Fruit fly (Drosophila melanogaster) whole organism, embryonic: Measurements from ENCODE around the gene CNMa.

Experiments
- Atf-2 ChIP-seq: fragments of 200-800 bp; sonication (Bioruptor generic); optimal IDR thresholded peaks from 2 replicates; lab custom pipeline; 2016; ENCODE audit warnings: missing biosample characterization, missing genetic modification characterization
- Blimp-1 ChIP-seq: fragments of 200-800 bp; sonication (Bioruptor generic); optimal IDR thresholded peaks from 3 replicates; lab custom pipeline; 2018; ENCODE audit warnings: missing biosample characterization, missing genetic modification characterization, mild to moderate bottlenecking, moderate library complexity, missing genetic modification reagents
- BtbVII ChIP-seq: fragments of 200-800 bp; sonication (Bioruptor generic); optimal IDR thresholded peaks from 3 replicates; lab custom pipeline; 2017; ENCODE audit warnings: missing biosample characterization, mild to moderate bottlenecking, missing genetic modification characterization
- CG10267 ChIP-seq: fragments of 200-800 bp; sonication (Bioruptor generic); optimal IDR thresholded peaks from 2 replicates; lab custom pipeline; 2018; ENCODE audit warnings: missing biosample characterization, mild to moderate bottlenecking, missing genetic modification characterization, moderate library complexity
- CG10321 ChIP-seq: fragments of 200-800 bp; sonication (Bioruptor generic); IDR thresholded peaks from 2 replicates; pipeline ENCODE4 v1.3.6; 2022; ENCODE audit warnings: missing biosample characterization, missing genetic modification characterization
- CG11085 ChIP-seq: fragments of 200-800 bp; sonication (Bioruptor generic); IDR thresholded peaks from 2 replicates; pipeline ENCODE4 v1.3.6; 2022; ENCODE audit warnings: missing biosample characterization, missing genetic modification characterization
- CG11398 ChIP-seq: fragments of 200-800 bp; sonication (Bioruptor generic); optimal IDR thresholded peaks from 2 replicates; lab custom pipeline; 2016; ENCODE audit warnings: missing biosample characterization, missing genetic modification characterization
- CG12071 ChIP-seq: fragments of 200-800 bp; sonication (Bioruptor generic); optimal IDR thresholded peaks from 3 replicates; lab custom pipeline; 2018; ENCODE audit warnings: missing biosample characterization, mild to moderate bottlenecking, missing genetic modification characterization
- CG1233 ChIP-seq: fragments of 200-800 bp; sonication (Bioruptor generic); optimal IDR thresholded peaks from 4 replicates; lab custom pipeline; 2018; ENCODE audit warnings: missing biosample characterization, mild to moderate bottlenecking, missing genetic modification characterization
- CG12769 ChIP-seq: fragments of 200-800 bp; sonication (Bioruptor generic); optimal IDR thresholded peaks from 2 replicates; lab custom pipeline; 2019; ENCODE audit warnings: missing biosample characterization, mild to moderate bottlenecking, missing genetic modification characterization, moderate library complexity
- CG16813 ChIP-seq: fragments of 200-800 bp; sonication (Bioruptor generic); IDR thresholded peaks from 3 replicates; pipeline ENCODE4 v1.3.6; 2022; ENCODE audit warnings: missing biosample characterization, missing genetic modification characterization; ENCODE audit not compliant: partially characterized antibody
- CG18011 ChIP-seq: fragments of 200-800 bp; sonication (Bioruptor generic); optimal IDR thresholded peaks from 2 replicates; lab custom pipeline; 2017; ENCODE audit warnings: missing biosample characterization, missing genetic modification characterization, mild to moderate bottlenecking, moderate library complexity, missing genotype
- CG18262 ChIP-seq: fragments of 200-800 bp; optimal IDR thresholded peaks from 3 replicates; lab custom pipeline; 2019; ENCODE audit warnings: missing biosample characterization, mild to moderate bottlenecking, missing genetic modification characterization, moderate library complexity
- CG2116 ChIP-seq: fragments of 200-800 bp; sonication (Bioruptor generic); optimal IDR thresholded peaks from 3 replicates; lab custom pipeline; 2018; ENCODE audit warnings: missing biosample characterization, mild to moderate bottlenecking, missing genetic modification characterization
- CG2120 ChIP-seq: fragments of 200-800 bp; sonication (Bioruptor generic); optimal IDR thresholded peaks from 3 replicates; lab custom pipeline; 2016; ENCODE audit warnings: missing biosample characterization, missing genetic modification characterization
- CG4360 ChIP-seq: fragments of 200-800 bp; sonication (Bioruptor generic); IDR thresholded peaks from 2 replicates; pipeline ENCODE4 v1.3.6; 2022; ENCODE audit warnings: missing biosample characterization, missing genetic modification characterization
- CG43689 ChIP-seq: fragments of 200-800 bp; sonication (Bioruptor generic); IDR thresholded peaks from 2 replicates; pipeline ENCODE4 v1.3.6; 2022; ENCODE audit warnings: missing biosample characterization, missing genetic modification characterization
- CG5245 ChIP-seq: fragments of 200-800 bp; sonication (Bioruptor generic); optimal IDR thresholded peaks from 3 replicates; lab custom pipeline; 2016; ENCODE audit warnings: missing biosample characterization, missing genetic modification characterization
- CG6272 ChIP-seq: fragments of 200-800 bp; sonication (Bioruptor generic); IDR thresholded peaks from 2 replicates; pipeline ENCODE4 v1.3.6; 2022; ENCODE audit warnings: missing biosample characterization, missing genetic modification characterization
- CG6765 ChIP-seq: fragments of 200-800 bp; sonication (Bioruptor generic); optimal IDR thresholded peaks from 3 replicates; lab custom pipeline; 2017; ENCODE audit warnings: missing biosample characterization, mild to moderate bottlenecking, missing genetic modification characterization
- CG9727 ChIP-seq: fragments of 200-800 bp; sonication (Bioruptor generic); optimal IDR thresholded peaks from 3 replicates; lab custom pipeline; 2017; ENCODE audit warnings: missing biosample characterization, mild to moderate bottlenecking, missing genetic modification characterization
- CG9876 ChIP-seq: fragments of 200-800 bp; sonication (Bioruptor generic); optimal IDR thresholded peaks from 2 replicates; lab custom pipeline; 2016; ENCODE audit warnings: missing biosample characterization, missing genetic modification characterization
- CHES-1-like ChIP-seq: fragments of 200-800 bp; sonication (Bioruptor generic); optimal IDR thresholded peaks from 2 replicates; lab custom pipeline; 2016; ENCODE audit warnings: missing biosample characterization, missing genetic modification characterization
- Deaf1 ChIP-seq: fragments of 200-800 bp; optimal IDR thresholded peaks from 3 replicates; lab custom pipeline; 2019; ENCODE audit warnings: missing biosample characterization, mild to moderate bottlenecking, missing genetic modification characterization, moderate library complexity
- Dfd ChIP-seq, 2 experiments: fragments of >200 bp; optimal IDR thresholded peaks; 2 replicates each; lab custom pipeline; 2017; ENCODE audit warnings: missing biosample characterization in 2 of 2, missing genetic modification characterization in 2 of 2
- Doc2 ChIP-seq: fragments of 200-800 bp; sonication (Bioruptor generic); IDR thresholded peaks from 2 replicates; pipeline ENCODE4 v1.3.6; 2022; ENCODE audit warnings: missing biosample characterization, missing genetic modification characterization
- Eip74EF ChIP-seq, 2 experiments: fragments of 200-800 bp in 1 of 2; fragments of >200 bp in 1 of 2; sonication (Bioruptor generic) in 1 of 2; optimal IDR thresholded peaks; 2 replicates each; lab custom pipeline; 2017 to 2019; ENCODE audit warnings: missing biosample characterization in 2 of 2, missing genetic modification characterization in 2 of 2, mild to moderate bottlenecking in 1 of 2, moderate library complexity in 1 of 2
- Gsc ChIP-seq: fragments of 200-800 bp; sonication (Bioruptor generic); IDR thresholded peaks from 2 replicates; pipeline ENCODE4 v1.3.6; 2022; ENCODE audit warnings: missing biosample characterization, missing genetic modification characterization
- H2.0 ChIP-seq: fragments of 200-800 bp; sonication (Bioruptor generic); IDR thresholded peaks from 2 replicates; pipeline ENCODE4 v1.3.6; 2022; ENCODE audit warnings: missing biosample characterization, missing genetic modification characterization
- Nf-YB ChIP-seq: fragments of 200-800 bp; sonication (Bioruptor generic); optimal IDR thresholded peaks from 3 replicates; lab custom pipeline; 2019; ENCODE audit warnings: missing biosample characterization, mild to moderate bottlenecking, missing genetic modification characterization, moderate library complexity
- Ravus ChIP-seq: fragments of 200-800 bp; sonication (Bioruptor generic); IDR thresholded peaks from 2 replicates; pipeline ENCODE4 v1.3.6; 2022; ENCODE audit warnings: missing biosample characterization, missing genetic modification characterization
- Spps ChIP-seq: fragments of 200-800 bp; sonication (Bioruptor generic); optimal IDR thresholded peaks from 2 replicates; lab custom pipeline; 2018; ENCODE audit warnings: missing biosample characterization, mild to moderate bottlenecking, missing genetic modification characterization
- Trl ChIP-seq, 3 experiments: fragments of >200 bp in 2 of 3; fragments of 200-800 bp in 1 of 3; sonication (Bioruptor generic) in 1 of 3; optimal IDR thresholded peaks; 2 replicates in 1 of 3; 3 replicates in 2 of 3; lab custom pipeline; 2016 to 2017; ENCODE audit warnings: missing biosample characterization in 1 of 3, missing genetic modification characterization in 1 of 3
- az2 ChIP-seq: fragments of 200-800 bp; sonication (Bioruptor generic); optimal IDR thresholded peaks from 3 replicates; lab custom pipeline; 2016; ENCODE audit warnings: missing biosample characterization, missing genetic modification characterization
- emc ChIP-seq: fragments of 200-800 bp; sonication (Bioruptor generic); optimal IDR thresholded peaks from 2 replicates; lab custom pipeline; 2016; ENCODE audit warnings: missing biosample characterization, missing genetic modification characterization
- eyg ChIP-seq: fragments of 200-800 bp; sonication (Bioruptor generic); optimal IDR thresholded peaks from 3 replicates; lab custom pipeline; 2016; ENCODE audit warnings: missing biosample characterization, missing genetic modification characterization
- hb ChIP-seq: fragments of 200-800 bp; sonication (Bioruptor generic); IDR thresholded peaks from 3 replicates; pipeline ENCODE4 v1.3.6; 2022; ENCODE audit warnings: missing biosample characterization, missing genetic modification characterization; ENCODE audit not compliant: partially characterized antibody
- hkb ChIP-seq, 2 experiments: fragments of 200-800 bp in 1 of 2; fragments of >200 bp in 1 of 2; sonication (Bioruptor generic) in 1 of 2; IDR thresholded peaks in 1 of 2; optimal IDR thresholded peaks in 1 of 2; 2 replicates each; pipeline versions ENCODE4 v1.3.6 to Lab custom; 2017 to 2022; ENCODE audit warnings: missing biosample characterization in 1 of 2, missing genetic modification characterization in 1 of 2
- nerfin-1 ChIP-seq: fragments of 200-800 bp; sonication (Bioruptor generic); optimal IDR thresholded peaks from 3 replicates; lab custom pipeline; 2019; ENCODE audit warnings: missing biosample characterization, mild to moderate bottlenecking, missing genetic modification characterization, moderate library complexity
- prd ChIP-seq, 3 experiments: fragments of >200 bp in 2 of 3; fragments of 200-800 bp in 1 of 3; sonication (Bioruptor generic) in 1 of 3; optimal IDR thresholded peaks in 2 of 3; IDR thresholded peaks in 1 of 3; 2 replicates in 2 of 3; 3 replicates in 1 of 3; pipeline versions ENCODE4 v1.3.6 to Lab custom; 2017 to 2022; ENCODE audit warnings: missing biosample characterization in 1 of 3, missing genetic modification characterization in 1 of 3
- pum ChIP-seq: fragments of 200-800 bp; sonication (Bioruptor generic); optimal IDR thresholded peaks from 2 replicates; lab custom pipeline; 2016; ENCODE audit warnings: missing biosample characterization, missing genetic modification characterization
- repo ChIP-seq: fragments of 200-800 bp; sonication (Bioruptor generic); optimal IDR thresholded peaks from 2 replicates; lab custom pipeline; 2016; ENCODE audit warnings: missing biosample characterization, missing genetic modification characterization
- sisA ChIP-seq: fragments of 200-800 bp; sonication (Bioruptor generic); IDR thresholded peaks from 2 replicates; pipeline ENCODE4 v1.3.6; 2022; ENCODE audit warnings: missing biosample characterization, missing genetic modification characterization
- stc ChIP-seq: fragments of 200-800 bp; sonication (Bioruptor generic); IDR thresholded peaks from 2 replicates; pipeline ENCODE4 v1.3.6; 2022; ENCODE audit warnings: missing biosample characterization, missing genetic modification characterization
- tio ChIP-seq: fragments of 200-800 bp; sonication (Bioruptor generic); optimal IDR thresholded peaks from 2 replicates; lab custom pipeline; 2017; ENCODE audit warnings: missing biosample characterization, missing genetic modification characterization, inconsistent platforms
- trem ChIP-seq: fragments of 200-800 bp; optimal IDR thresholded peaks from 3 replicates; lab custom pipeline; 2019; ENCODE audit warnings: missing biosample characterization, mild to moderate bottlenecking, missing genetic modification characterization, moderate library complexity
- ttk ChIP-seq: fragments of 200-800 bp; sonication (Bioruptor generic); IDR thresholded peaks from 2 replicates; pipeline ENCODE4 v2.1.2; 2022; ENCODE audit warnings: missing biosample characterization, missing genetic modification characterization
- wdn ChIP-seq: fragments of 200-800 bp; sonication (Bioruptor generic); IDR thresholded peaks from 2 replicates; pipeline ENCODE4 v1.3.6; 2022; ENCODE audit warnings: missing biosample characterization, missing genetic modification characterization
- zen ChIP-seq: fragments of 200-800 bp; sonication (Bioruptor generic); optimal IDR thresholded peaks from 3 replicates; lab custom pipeline; 2018; ENCODE audit warnings: missing biosample characterization, mild to moderate bottlenecking, missing genetic modification characterization, moderate library complexity
- zf30C ChIP-seq: fragments of 200-800 bp; sonication (Bioruptor generic); optimal IDR thresholded peaks from 3 replicates; lab custom pipeline; 2018; ENCODE audit warnings: missing biosample characterization, mild to moderate bottlenecking, missing genetic modification characterization

The CNMa gene

DNA sequence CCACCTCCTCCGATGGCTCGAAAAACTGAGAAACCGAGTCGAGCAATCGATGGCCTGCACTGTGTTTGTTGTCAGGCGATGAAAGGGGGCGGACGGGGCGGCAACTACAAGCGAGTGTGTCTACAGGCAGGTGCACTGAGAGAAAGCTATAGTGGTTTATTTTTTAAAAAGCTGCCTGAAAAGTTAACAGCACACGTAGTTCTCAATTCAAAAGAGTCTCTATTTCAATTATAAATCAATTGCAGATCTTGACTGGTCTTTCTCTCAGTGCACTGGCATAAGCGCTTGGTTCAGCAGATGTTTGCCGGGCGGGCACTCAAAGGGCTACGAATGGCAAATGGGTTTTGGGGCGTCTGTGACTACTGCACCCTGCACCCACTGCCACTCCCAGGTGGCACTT, 25.3 kb upstream of the CNMa start (continued):
- TF ChIP-seq prd (optimal IDR thresholded peaks at IDR 0.05; lab: Kevin White, UChicago) (no peak), prd (GFP tag; IDR thresholded peaks at IDR 0.05; lab: Robert Waterston, UW) (peak; percentile 49; the same call in 1 of the 3 replicates), CG1233 (GFP tag; lab: Kevin White, UChicago) (no peak), CG10267 (tag; lab: Kevin White, UChicago) (no peak), pum (GFP tag; lab: Kevin White, UChicago) (no peak), wdn (no peak), CG18011 (no peak), CG2120 (GFP tag; lab: Kevin White, UChicago) (no peak), Atf-2 (GFP tag; lab: Kevin White, UChicago) (no peak), Eip74EF (GFP tag; optimal IDR thresholded peaks at IDR 0.05; lab: Kevin White, UChicago) (no peak), Doc2 (GFP tag; lab: Robert Waterston, UW) (no peak), CG2116 (GFP tag; lab: Kevin White, UChicago) (no peak), az2 (GFP tag; lab: Kevin White, UChicago) (no peak), CG18262 (tag; lab: Kevin White, UChicago) (no peak), CG43689 (GFP tag; lab: Robert Waterston, UW) (no peak), Dfd (GFP tag; optimal IDR thresholded peaks at IDR 0.05; lab: Kevin White, UChicago) (no peak), CG12071 (GFP tag; lab: Kevin White, UChicago) (peak; percentile 46), CG12769 (tag; lab: Kevin White, UChicago) (no peak), Blimp-1 (GFP tag; lab: Kevin White, UChicago) (peak; percentile 23), sisA (GFP tag; lab: Robert Waterston, UW) (peak; percentile 68), CG11085 (GFP tag; lab: Robert Waterston, UW) (no peak), hkb (optimal IDR thresholded peaks at IDR 0.05; lab: Kevin White, UChicago) (no peak), hkb (GFP tag; IDR thresholded peaks at IDR 0.05; lab: Robert Waterston, UW) (peak; percentile 57; the same call in 1 of the 2 replicates), CHES-1-like (GFP tag; lab: Kevin White, UChicago) (no peak), CG6272 (GFP tag; lab: Robert Waterston, UW) (no peak), zen (no peak), CG9727 (GFP tag; lab: Kevin White, UChicago) (no peak), CG5245 (GFP tag; lab: Kevin White, UChicago) (peak; percentile 23), tio (no peak), hb (GFP tag; lab: Robert Waterston, UW) (no peak), H2.0 (GFP tag; lab: Robert Waterston, UW) (0 out of 2 replicates have a peak, but pooled peaks have one; percentile 3), emc (GFP tag; lab: Kevin White, UChicago) (no peak), stc (peak; percentile 53), Deaf1 (tag; lab: Kevin White, UChicago) (no peak), Spps (no peak), CG9876 (GFP tag; lab: Kevin White, UChicago) (no peak), CG16813 (GFP tag; lab: Robert Waterston, UW) (no peak), CG11398 (no peak), repo (GFP tag; lab: Kevin White, UChicago) (no peak), zf30C (GFP tag; lab: Kevin White, UChicago) (no peak), Gsc (no peak), CG4360 (no peak), Nf-YB (GFP tag; lab: Kevin White, UChicago) (no peak), trem (tag; lab: Kevin White, UChicago) (no peak), CG6765 (no peak), Trl (optimal IDR thresholded peaks at IDR 0.05; lab: Kevin White, UChicago) (no peak), Trl (GFP tag; optimal IDR thresholded peaks at IDR 0.05; lab: Kevin White, UChicago) (no peak), eyg (GFP tag; lab: Kevin White, UChicago) (no peak), Ravus (GFP tag; lab: Robert Waterston, UW) (no peak; the same call in 1 of the 2 replicates), nerfin-1 (no peak), BtbVII (GFP tag; lab: Kevin White, UChicago) (peak; percentile 24), CG10321 (GFP tag; lab: Robert Waterston, UW) (no peak), ttk (GFP tag; lab: Robert Waterston, UW) (peak; percentile 50; the same call in 1 of the 2 replicates)
